Worm (Caenorhabditis elegans) whole organism, mixed stage, embryonic: ENCODE measurements around the gene nphp-2.

Source experiments
- elt-3 ChIP-seq: fragments of 150-350 bp; optimal IDR thresholded peaks from 2 replicates; lab custom pipeline; 2014; ENCODE audit warnings: missing biosample characterization, missing genetic modification characterization
- lin-13 ChIP-seq: fragments of 150-350 bp; optimal IDR thresholded peaks from 2 replicates; lab custom pipeline; 2014; ENCODE audit warnings: missing biosample characterization, missing genetic modification characterization
- pha-4 ChIP-seq: fragments of 150-350 bp; optimal IDR thresholded peaks from 2 replicates; lab custom pipeline; 2018; ENCODE audit warnings: missing biosample characterization, missing genetic modification reagents, missing genetic modification characterization
- snpc-4 ChIP-seq: fragments of 150-350 bp; optimal IDR thresholded peaks from 2 replicates; lab custom pipeline; 2014; ENCODE audit warnings: missing biosample characterization, missing genetic modification characterization

- TF ChIP-seq lin-13 (tag; lab: Kevin White, UChicago), result no peak
- no peak for TF ChIP-seq snpc-4 (tag; lab: Kevin White, UChicago)
- TF ChIP-seq elt-3 (tag; lab: Kevin White, UChicago), result no peak
- no peak for TF ChIP-seq pha-4 (tag; lab: Kevin White, UChicago)
Measured at ce11 chrV:1937963-1938362, 42.4 kb downstream of the nphp-2 start, which contains the start of gene glb-25.
